4 worm cellular contexts compared by ENCODE assay signal in the genomic region with DNA sequence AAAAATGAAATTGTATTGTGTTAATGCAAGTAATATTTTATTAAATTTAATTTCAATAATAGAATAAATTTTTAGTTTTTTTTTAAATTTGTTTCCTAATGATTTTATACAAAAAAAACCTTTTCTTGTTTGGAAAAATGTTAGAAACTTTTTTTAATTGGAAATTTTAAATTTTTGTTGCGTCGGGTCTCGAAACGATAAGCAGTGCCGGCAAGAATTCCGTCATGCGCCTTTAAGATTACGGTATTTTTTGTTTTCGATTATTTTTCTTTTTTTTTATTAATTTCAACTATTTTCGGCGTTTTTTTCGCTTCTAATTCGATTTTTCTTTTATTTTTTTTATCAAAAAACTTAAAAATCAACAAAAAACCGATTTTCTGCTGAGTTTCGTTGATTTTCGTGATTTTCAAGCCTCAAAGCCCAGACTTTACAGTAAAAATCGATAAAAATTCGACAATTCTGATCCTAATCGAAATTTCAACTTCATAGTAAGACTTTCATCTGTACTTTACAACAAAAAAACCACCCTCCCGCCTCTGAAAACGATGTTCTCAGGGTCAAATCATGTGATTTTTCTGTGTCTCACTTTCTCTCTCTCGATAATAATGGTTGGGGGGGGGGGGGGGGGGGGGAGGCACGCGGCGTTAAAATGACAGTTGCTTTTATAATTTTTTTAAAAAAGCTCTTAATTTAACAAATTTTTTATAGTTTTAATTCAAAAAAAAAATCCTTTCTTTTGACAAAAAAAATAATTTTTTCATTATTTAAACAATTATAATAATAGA.
TF ChIP-seq lines count a peak whose summit lies in the region.

No protein-coding gene starts in this region.

TF ChIP-seq in whole organism, L1 larva, 84 proteins besides CTCF, POLR2A, EP300 and RAD21:
- TF ChIP-seq nhr-19 (GFP tag; conservative IDR thresholded peaks at IDR 0.05; lab: Robert Waterston, UW) (peak; percentile 20), lin-35 (GFP tag; optimal IDR thresholded peaks at IDR 0.05; lab: Kevin White, UChicago) (peak in 1 of 2 experiments; percentile 24), rnt-1 (tag; optimal IDR thresholded peaks at IDR 0.05; lab: Kevin White, UChicago) (peak; percentile 18), efl-1 (optimal IDR thresholded peaks at IDR 0.05; lab: Kevin White, UChicago) (no peak), efl-1 (GFP tag; optimal IDR thresholded peaks at IDR 0.05 in 1 of 2; lab: Kevin White, UChicago) (peak in 1 of 2 experiments; percentile 73), lsy-2 (tag; optimal IDR thresholded peaks at IDR 0.05; lab: Kevin White, UChicago) (no peak), fos-1 (tag; optimal IDR thresholded peaks at IDR 0.05; lab: Kevin White, UChicago) (no peak), lin-14 (GFP tag; optimal IDR thresholded peaks at IDR 0.05; lab: Kevin White, UChicago) (peak; percentile 91), nhr-85 (tag; lab: Kevin White, UChicago) (peak; percentile 75)

TF ChIP-seq in whole organism, L4 larva, 104 proteins besides CTCF, POLR2A, EP300 and RAD21:
- TF ChIP-seq cey-2 (tag; optimal IDR thresholded peaks at IDR 0.05; lab: Kevin White, UChicago; ENCODE audit: borderline replicate concordance, insufficient read depth) = no peak
- TF ChIP-seq lir-3 (tag; optimal IDR thresholded peaks at IDR 0.05; lab: Kevin White, UChicago) = no peak
- TF ChIP-seq Y5F2A.4 (GFP tag; optimal IDR thresholded peaks at IDR 0.05; lab: Kevin White, UChicago) = no peak
- no peak for TF ChIP-seq nhr-41 (GFP tag; IDR thresholded peaks at IDR 0.05; lab: Robert Waterston, UW)
- no peak for TF ChIP-seq ztf-7 (tag; optimal IDR thresholded peaks at IDR 0.05; lab: Kevin White, UChicago)
- peak; percentile 5 for TF ChIP-seq hlh-30 (tag; optimal IDR thresholded peaks at IDR 0.05; lab: Kevin White, UChicago; ENCODE audit: insufficient read depth)
- TF ChIP-seq dpl-1 (GFP tag; optimal IDR thresholded peaks at IDR 0.05; lab: Kevin White, UChicago) = no peak
- peak; percentile 70 for TF ChIP-seq hlh-11 (tag; optimal IDR thresholded peaks at IDR 0.05; lab: Kevin White, UChicago)
- TF ChIP-seq sdz-12 (GFP tag; optimal IDR thresholded peaks at IDR 0.05; lab: Kevin White, UChicago) = no peak
- TF ChIP-seq zfp-2 (tag; optimal IDR thresholded peaks at IDR 0.05; lab: Kevin White, UChicago) = no peak
- no peak for TF ChIP-seq madf-9 (GFP tag; conservative IDR thresholded peaks at IDR 0.05; lab: Robert Waterston, UW)
- no peak for TF ChIP-seq jun-1 (tag; optimal IDR thresholded peaks at IDR 0.05; lab: Kevin White, UChicago)
- TF ChIP-seq D1046.2 (GFP tag; IDR thresholded peaks at IDR 0.05; lab: Robert Waterston, UW) = no peak
- TF ChIP-seq tra-1 (GFP tag; IDR thresholded peaks at IDR 0.05; lab: Robert Waterston, UW) = no peak
- no peak for TF ChIP-seq nhr-237 (tag; optimal IDR thresholded peaks at IDR 0.05; lab: Kevin White, UChicago)
- TF ChIP-seq egl-27 (tag; optimal IDR thresholded peaks at IDR 0.05; lab: Kevin White, UChicago) = no peak
- peak; percentile 17; the same call in 1 of the 2 replicates for TF ChIP-seq dmd-6 (GFP tag; IDR thresholded peaks at IDR 0.05; lab: Robert Waterston, UW)

TF ChIP-seq in whole organism, late embryonic, 69 proteins besides CTCF, POLR2A, EP300 and RAD21:
- TF ChIP-seq unc-42 (tag; optimal IDR thresholded peaks at IDR 0.05; lab: Kevin White, UChicago) = no peak
- TF ChIP-seq C08G9.2 (tag; optimal IDR thresholded peaks at IDR 0.05; lab: Kevin White, UChicago) = no peak
- TF ChIP-seq syd-9 (tag; optimal IDR thresholded peaks at IDR 0.05; lab: Kevin White, UChicago) = no peak
- TF ChIP-seq hlh-30 (tag; optimal IDR thresholded peaks at IDR 0.05; lab: Kevin White, UChicago; ENCODE audit: insufficient read depth) = peak; percentile 35
- no peak for TF ChIP-seq fkh-10 (GFP tag; optimal IDR thresholded peaks at IDR 0.05; lab: Kevin White, UChicago)
- no peak for TF ChIP-seq unc-55 (GFP tag; optimal IDR thresholded peaks at IDR 0.05; lab: Kevin White, UChicago)
- no peak for TF ChIP-seq ceh-14 (tag; optimal IDR thresholded peaks at IDR 0.05; lab: Kevin White, UChicago)

TF ChIP-seq in whole organism, young adult, 124 proteins besides CTCF, POLR2A, EP300 and RAD21:
- TF ChIP-seq madf-6 (GFP tag; IDR thresholded peaks at IDR 0.05; lab: Robert Waterston, UW) (peak; percentile 61; the same call in 1 of the 2 replicates), mcd-1 (GFP tag; IDR thresholded peaks at IDR 0.05; lab: Robert Waterston, UW) (peak; percentile 63; the same call in 1 of the 2 replicates), efl-1 (GFP tag; optimal IDR thresholded peaks at IDR 0.05; lab: Kevin White, UChicago) (peak; percentile 2), zfh-2 (GFP tag; conservative IDR thresholded peaks at IDR 0.05; lab: Robert Waterston, UW) (peak; percentile 34; the same call in 1 of the 2 replicates), egl-44 (GFP tag; IDR thresholded peaks at IDR 0.05; lab: Robert Waterston, UW) (no peak), F33H1.4 (GFP tag; IDR thresholded peaks at IDR 0.05; lab: Robert Waterston, UW) (peak; percentile 73), lin-26 (GFP tag; IDR thresholded peaks at IDR 0.05; lab: Robert Waterston, UW) (no peak), xnd-1 (tag; optimal IDR thresholded peaks at IDR 0.05; lab: Kevin White, UChicago) (peak; percentile 16), egrh-3 (GFP tag; IDR thresholded peaks at IDR 0.05; lab: Robert Waterston, UW) (peak; percentile 86), ekl-4 (GFP tag; IDR thresholded peaks at IDR 0.05; lab: Robert Waterston, UW) (no peak), zim-3 (tag; optimal IDR thresholded peaks at IDR 0.05; lab: Kevin White, UChicago) (no peak), D2030.7 (GFP tag; IDR thresholded peaks at IDR 0.05; lab: Robert Waterston, UW) (peak; percentile 27; the same call in 1 of the 2 replicates), tbp1 (GFP tag; optimal IDR thresholded peaks at IDR 0.05; lab: Kevin White, UChicago) (peak; percentile 3), lin-54 (GFP tag; optimal IDR thresholded peaks at IDR 0.05; lab: Kevin White, UChicago) (peak; percentile 34), tbx-9 (tag; optimal IDR thresholded peaks at IDR 0.05; lab: Kevin White, UChicago; ENCODE audit: borderline replicate concordance) (no peak), madf-3 (GFP tag; IDR thresholded peaks at IDR 0.05; lab: Robert Waterston, UW) (no peak), lsl-1 (GFP tag; optimal IDR thresholded peaks at IDR 0.05; lab: Kevin White, UChicago) (peak; percentile 72), hsf-1 (GFP tag; IDR thresholded peaks at IDR 0.05; lab: Robert Waterston, UW) (no peak), cebp-2 (GFP tag; IDR thresholded peaks at IDR 0.05; lab: Robert Waterston, UW) (no peak)
